Fruit fly (Drosophila melanogaster): Measurements from ENCODE around the gene CG1138.

DNA sequence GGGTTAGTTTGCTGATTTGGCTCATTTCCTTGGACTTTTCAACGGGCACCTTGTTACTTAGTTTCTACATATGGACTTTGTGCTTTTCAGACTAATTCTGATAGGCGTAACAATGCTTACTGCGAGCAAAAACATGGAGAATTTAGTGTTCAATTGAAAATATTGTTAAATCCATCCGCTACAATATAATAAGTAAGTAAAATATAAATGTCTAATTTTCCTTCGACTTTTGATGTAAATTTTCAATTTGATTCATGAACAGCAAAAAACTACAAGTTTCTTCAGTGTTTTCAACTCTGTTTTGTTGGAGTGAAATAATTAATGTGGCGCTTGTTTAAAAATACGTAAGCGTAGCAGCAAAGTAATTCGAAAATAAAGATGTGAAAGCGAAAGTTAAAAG, 11.0 kb upstream of the CG1138 start, which contains the start of gene glob2:
- TF ChIP-seq CTCF (optimal IDR thresholded peaks at IDR 0.05) (no peak), CG8478 (optimal IDR thresholded peaks at IDR 0.05) (no peak)
